Worm (Caenorhabditis elegans): Measurements from ENCODE around the gene Y45F10B.13.

- TF ChIP-seq jun-1 (tag; optimal IDR thresholded peaks at IDR 0.05): no peak
- TF ChIP-seq fos-1 (tag; optimal IDR thresholded peaks at IDR 0.05): no peak
- TF ChIP-seq ceh-82 (tag; optimal IDR thresholded peaks at IDR 0.05): no peak
- TF ChIP-seq ZK546.5 (tag; optimal IDR thresholded peaks at IDR 0.05): no peak
Measured at ce11 chrIV:13505662-13506061, 55.9 kb downstream of the Y45F10B.13 start, which contains the start of gene nlp-17.
